Fruit fly (Drosophila melanogaster): Measurements from ENCODE around the gene RpLP1.

Gene RpLP1

dm6 chr2L:426449-426848 is 6.7 kb downstream of the RpLP1 start:
- TF ChIP-seq kay (GFP tag; ENCODE audit: borderline replicate concordance) (peak; percentile 6), CG11617 (GFP tag; optimal IDR thresholded peaks at IDR 0.05) (no peak), Clk (GFP tag; optimal IDR thresholded peaks at IDR 0.05) (no peak)

dm6 chr2L:427338-428234 is 7.8 kb downstream of the RpLP1 start:
- TF ChIP-seq CG11617 (GFP tag; optimal IDR thresholded peaks at IDR 0.05) (no peak), Crg-1 (GFP tag; optimal IDR thresholded peaks at IDR 0.05) (no peak), CG33017 (tag; optimal IDR thresholded peaks at IDR 0.05) (no peak), Clk (GFP tag; optimal IDR thresholded peaks at IDR 0.05) (no peak), bab1 (GFP tag; optimal IDR thresholded peaks at IDR 0.05) (no peak)

dm6 chr2L:428380-428989 is 8.7 kb downstream of the RpLP1 start:
- TF ChIP-seq toe (GFP tag; optimal IDR thresholded peaks at IDR 0.05): no peak
- no peak for TF ChIP-seq tj (GFP tag; optimal IDR thresholded peaks at IDR 0.05)

- no peak for TF ChIP-seq ovo (GFP tag; optimal IDR thresholded peaks at IDR 0.05)
- TF ChIP-seq kay (GFP tag; ENCODE audit: borderline replicate concordance): peak; percentile 36
Measured at dm6 chr2L:429680-430484, 10.1 kb downstream of the RpLP1 start.

DNA sequence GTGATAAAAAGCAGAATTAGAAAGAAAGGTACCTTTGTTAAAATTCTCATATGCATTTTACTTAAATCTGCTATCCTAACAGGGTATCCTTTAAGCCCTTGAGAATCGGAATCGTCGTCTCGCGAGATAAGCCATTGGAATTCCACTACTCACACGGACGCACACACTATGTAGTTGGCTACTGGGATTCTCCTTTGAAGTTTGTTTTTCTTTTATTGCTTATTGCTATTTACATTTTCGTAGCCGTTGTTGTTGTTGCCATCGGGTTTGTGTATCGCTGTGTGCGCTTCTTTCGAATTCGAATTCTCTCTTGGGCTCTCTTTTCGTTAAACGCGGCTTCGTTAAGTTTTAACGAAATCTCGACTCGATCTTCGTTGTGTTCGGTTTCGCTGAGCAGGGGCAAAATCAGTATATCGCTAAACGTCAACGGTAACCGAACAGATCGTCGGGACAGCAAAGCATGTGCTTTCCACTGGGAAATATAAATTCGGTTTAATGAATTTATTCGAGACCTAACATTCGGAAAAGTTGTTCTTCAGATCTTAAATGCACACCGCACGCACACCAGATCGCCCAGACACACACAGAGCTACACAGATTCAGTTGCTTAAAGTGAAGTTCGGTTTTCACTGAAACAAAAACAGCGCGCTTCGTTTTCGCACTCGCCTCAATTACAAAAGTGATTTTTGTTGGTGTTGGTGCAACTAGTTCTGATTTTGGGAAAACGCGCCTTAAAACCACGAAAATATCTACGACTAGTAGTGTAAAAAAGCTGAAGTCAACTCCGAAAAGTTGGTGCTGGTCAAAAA is 11.3 kb downstream of the RpLP1 start, which contains the start of gene ex:
Gene ex (plus strand): TSS at position 408 of the 809 bp plus-strand sequence.
- peak; percentile 48 for TF ChIP-seq CG11617 (GFP tag; optimal IDR thresholded peaks at IDR 0.05)
- TF ChIP-seq pad (GFP tag; optimal IDR thresholded peaks at IDR 0.05): peak; percentile 87
- no peak for TF ChIP-seq CG5204 (GFP tag; optimal IDR thresholded peaks at IDR 0.05)
- TF ChIP-seq CG1620 (GFP tag; optimal IDR thresholded peaks at IDR 0.05): no peak
- TF ChIP-seq Hr96 (GFP tag; optimal IDR thresholded peaks at IDR 0.05): no peak
- TF ChIP-seq CG7101 (tag; optimal IDR thresholded peaks at IDR 0.05): peak; percentile 72
- TF ChIP-seq Crg-1 (GFP tag; optimal IDR thresholded peaks at IDR 0.05): peak; percentile 30
- no peak for TF ChIP-seq toe (GFP tag; optimal IDR thresholded peaks at IDR 0.05)
- peak; percentile 76 for TF ChIP-seq CG33017 (tag; optimal IDR thresholded peaks at IDR 0.05)
- peak; percentile 89 for TF ChIP-seq tj (GFP tag; optimal IDR thresholded peaks at IDR 0.05)
- TF ChIP-seq Clk (GFP tag; optimal IDR thresholded peaks at IDR 0.05): peak; percentile 1
- peak; percentile 25 for TF ChIP-seq cic (GFP tag; optimal IDR thresholded peaks at IDR 0.05)
- peak; percentile 27 for TF ChIP-seq CG14711 (tag; optimal IDR thresholded peaks at IDR 0.05)
- TF ChIP-seq Mnt (GFP tag; optimal IDR thresholded peaks at IDR 0.05): peak; percentile 87
- TF ChIP-seq kay (GFP tag; ENCODE audit: borderline replicate concordance): no peak
- TF ChIP-seq CG7045 (GFP tag; optimal IDR thresholded peaks at IDR 0.05): peak; percentile 60
- TF ChIP-seq CG12768 (GFP tag; optimal IDR thresholded peaks at IDR 0.05): peak; percentile 82
- no peak for TF ChIP-seq cnc (optimal IDR thresholded peaks at IDR 0.05)
- peak; percentile 48 for TF ChIP-seq ovo (GFP tag; optimal IDR thresholded peaks at IDR 0.05)
- peak; percentile 58 for TF ChIP-seq bab1 (GFP tag; optimal IDR thresholded peaks at IDR 0.05)

dm6 chr2L:431629-431984 is 11.9 kb downstream of the RpLP1 start:
- TF ChIP-seq kay (GFP tag; ENCODE audit: borderline replicate concordance) (no peak), Mnt (GFP tag; optimal IDR thresholded peaks at IDR 0.05) (no peak), CG11617 (GFP tag; optimal IDR thresholded peaks at IDR 0.05) (no peak), Clk (GFP tag; optimal IDR thresholded peaks at IDR 0.05) (no peak), bab1 (GFP tag; optimal IDR thresholded peaks at IDR 0.05) (no peak), CG7045 (GFP tag; optimal IDR thresholded peaks at IDR 0.05) (no peak), CG33017 (tag; optimal IDR thresholded peaks at IDR 0.05) (no peak), ovo (GFP tag; optimal IDR thresholded peaks at IDR 0.05) (no peak), Hr96 (GFP tag; optimal IDR thresholded peaks at IDR 0.05) (no peak), pad (GFP tag; optimal IDR thresholded peaks at IDR 0.05) (no peak), tj (GFP tag; optimal IDR thresholded peaks at IDR 0.05) (no peak), CG5204 (GFP tag; optimal IDR thresholded peaks at IDR 0.05) (no peak), cnc (optimal IDR thresholded peaks at IDR 0.05) (no peak), cic (GFP tag; optimal IDR thresholded peaks at IDR 0.05) (no peak), CG7101 (tag; optimal IDR thresholded peaks at IDR 0.05) (no peak), Crg-1 (GFP tag; optimal IDR thresholded peaks at IDR 0.05) (no peak), CG1620 (GFP tag; optimal IDR thresholded peaks at IDR 0.05) (no peak), toe (GFP tag; optimal IDR thresholded peaks at IDR 0.05) (no peak), CG14711 (tag; optimal IDR thresholded peaks at IDR 0.05) (no peak), CG12768 (GFP tag; optimal IDR thresholded peaks at IDR 0.05) (no peak)

Measured in whole organism, adult.